Worm (Caenorhabditis elegans) whole organism, L2 larva: ENCODE results near the gene grd-11.

Source experiments
- C34F6.9 ChIP-seq: fragments of 150-350 bp; optimal IDR thresholded peaks from 2 replicates; lab custom pipeline; 2014; ENCODE audit warnings: missing biosample characterization, missing genetic modification characterization
- F13H6.1 ChIP-seq: sonication (generic microtip); optimal IDR thresholded peaks from 2 replicates; lab custom pipeline; 2016; ENCODE audit warnings: missing genetic modification characterization, missing compliant biosample characterization
- R02D3.7 ChIP-seq: fragments of 150-350 bp; optimal IDR thresholded peaks from 2 replicates; lab custom pipeline; 2014; ENCODE audit warnings: missing biosample characterization, missing genetic modification characterization
- Y55F3AM.14 ChIP-seq: fragments of 200-800 bp; sonication (Bioruptor generic); optimal IDR thresholded peaks from 2 replicates; lab custom pipeline; 2018; ENCODE audit warnings: mild to moderate bottlenecking, missing genetic modification characterization, missing compliant biosample characterization
- ZK546.5 ChIP-seq: sonication (generic microtip); optimal IDR thresholded peaks from 2 replicates; lab custom pipeline; 2017; ENCODE audit warnings: missing biosample characterization, missing genetic modification characterization
- alr-1 ChIP-seq: fragments of 150-350 bp; optimal IDR thresholded peaks from 2 replicates; lab custom pipeline; 2014; ENCODE audit warnings: missing biosample characterization, missing genetic modification characterization
- aly-2 ChIP-seq: fragments of 150-350 bp; optimal IDR thresholded peaks from 2 replicates; lab custom pipeline; 2014; ENCODE audit warnings: missing biosample characterization, missing genetic modification characterization
- ama-1 ChIP-seq: fragments of 150-350 bp; optimal IDR thresholded peaks from 2 replicates; lab custom pipeline; 2018; ENCODE audit warnings: inconsistent platforms
- blmp-1 ChIP-seq: sonication (generic microtip); optimal IDR thresholded peaks from 2 replicates; lab custom pipeline; 2017; ENCODE audit warnings: missing genetic modification characterization, mild to moderate bottlenecking, missing compliant biosample characterization, antibody characterized with exemption, moderate library complexity; ENCODE audit not compliant: insufficient read depth
- ceh-16 ChIP-seq: fragments of 150-350 bp; optimal IDR thresholded peaks from 2 replicates; lab custom pipeline; 2014; ENCODE audit warnings: missing biosample characterization, missing genetic modification characterization
- ceh-82 ChIP-seq: fragments of 150-350 bp; optimal IDR thresholded peaks from 2 replicates; lab custom pipeline; 2014; ENCODE audit warnings: missing biosample characterization, missing genetic modification characterization
- crh-2 ChIP-seq: sonication (generic microtip); optimal IDR thresholded peaks from 2 replicates; lab custom pipeline; 2017; ENCODE audit warnings: missing biosample characterization, missing genetic modification characterization
- dmd-4 ChIP-seq: sonication (generic microtip); optimal IDR thresholded peaks from 2 replicates; lab custom pipeline; 2017; ENCODE audit warnings: missing biosample characterization, missing genetic modification characterization
- egl-27 ChIP-seq: sonication (generic microtip); optimal IDR thresholded peaks from 3 replicates; lab custom pipeline; 2017; ENCODE audit warnings: missing biosample characterization, missing genetic modification reagents, missing genetic modification characterization
- elt-1 ChIP-seq: fragments of 150-350 bp; optimal IDR thresholded peaks from 2 replicates; lab custom pipeline; 2014; ENCODE audit warnings: missing biosample characterization, missing genetic modification characterization
- elt-3 ChIP-seq: sonication (generic microtip); optimal IDR thresholded peaks from 2 replicates; lab custom pipeline; 2017; ENCODE audit warnings: missing biosample characterization, missing genetic modification characterization
- fos-1 ChIP-seq: fragments of 150-350 bp; optimal IDR thresholded peaks from 2 replicates; lab custom pipeline; 2014; ENCODE audit warnings: missing biosample characterization, missing genetic modification characterization
- gmeb-1 ChIP-seq: fragments of 150-350 bp; optimal IDR thresholded peaks from 2 replicates; lab custom pipeline; 2014; ENCODE audit warnings: missing biosample characterization, missing genetic modification characterization
- lin-11 ChIP-seq: fragments of 150-350 bp; sonication (generic microtip); optimal IDR thresholded peaks from 2 replicates; lab custom pipeline; 2014; ENCODE audit warnings: missing biosample characterization, missing genetic modification characterization, inconsistent platforms, mixed read lengths
- lin-13 ChIP-seq: fragments of 150-350 bp; optimal IDR thresholded peaks from 2 replicates; lab custom pipeline; 2014; ENCODE audit warnings: missing biosample characterization, missing genetic modification reagents, missing genetic modification characterization
- lin-39 ChIP-seq: fragments of 150-350 bp; optimal IDR thresholded peaks from 2 replicates; lab custom pipeline; 2014; ENCODE audit warnings: missing biosample characterization, missing genetic modification reagents, missing genetic modification characterization
- lsy-2 ChIP-seq, 2 experiments: fragments of 150-350 bp in 1 of 2; sonication (generic microtip) in 1 of 2; optimal IDR thresholded peaks; 2 replicates each; lab custom pipeline; 2014 to 2017; ENCODE audit warnings: missing biosample characterization in 2 of 2, missing genetic modification characterization in 2 of 2
- mab-5 ChIP-seq: fragments of 150-350 bp; optimal IDR thresholded peaks from 2 replicates; lab custom pipeline; 2014; ENCODE audit warnings: missing biosample characterization, missing genetic modification characterization
- mbf-1 ChIP-seq: sonication (generic microtip); optimal IDR thresholded peaks from 2 replicates; lab custom pipeline; 2017; ENCODE audit warnings: missing biosample characterization, missing genetic modification characterization
- mdl-1 ChIP-seq, 2 experiments: fragments of 150-350 bp in 1 of 2; sonication (generic microtip) in 1 of 2; optimal IDR thresholded peaks; 2 replicates each; lab custom pipeline; 2017; ENCODE audit warnings: missing biosample characterization in 2 of 2, missing genetic modification characterization in 2 of 2
- nhr-10 ChIP-seq: sonication (generic microtip); optimal IDR thresholded peaks from 2 replicates; lab custom pipeline; 2017; ENCODE audit warnings: missing biosample characterization, missing genetic modification characterization
- nhr-11 ChIP-seq: fragments of 150-350 bp; optimal IDR thresholded peaks from 2 replicates; lab custom pipeline; 2014; ENCODE audit warnings: missing biosample characterization, missing genetic modification characterization
- nhr-12 ChIP-seq: fragments of 150-350 bp; optimal IDR thresholded peaks from 2 replicates; lab custom pipeline; 2014; ENCODE audit warnings: missing biosample characterization, missing genetic modification characterization
- nhr-129 ChIP-seq: fragments of 150-350 bp; optimal IDR thresholded peaks from 2 replicates; lab custom pipeline; 2014; ENCODE audit warnings: missing biosample characterization, missing genetic modification characterization
- nhr-21 ChIP-seq: fragments of 150-350 bp; optimal IDR thresholded peaks from 2 replicates; lab custom pipeline; 2014; ENCODE audit warnings: missing biosample characterization, missing genetic modification characterization
- nhr-23 ChIP-seq: fragments of 150-350 bp; optimal IDR thresholded peaks from 2 replicates; lab custom pipeline; 2014; ENCODE audit warnings: missing biosample characterization, missing genetic modification reagents, missing genetic modification characterization
- nhr-237 ChIP-seq: fragments of 150-350 bp; optimal IDR thresholded peaks from 2 replicates; lab custom pipeline; 2014; ENCODE audit warnings: missing biosample characterization, missing genetic modification characterization
- nhr-25 ChIP-seq: fragments of 150-350 bp; sonication (generic microtip); optimal IDR thresholded peaks from 3 replicates; lab custom pipeline; 2014; ENCODE audit warnings: missing biosample characterization, missing genetic modification characterization
- nhr-6 ChIP-seq: fragments of 150-350 bp; optimal IDR thresholded peaks from 2 replicates; lab custom pipeline; 2014; ENCODE audit warnings: missing biosample characterization, missing genetic modification characterization
- nhr-77 ChIP-seq: fragments of 150-350 bp; optimal IDR thresholded peaks from 2 replicates; lab custom pipeline; 2014; ENCODE audit warnings: missing biosample characterization, missing genetic modification characterization
- peb-1 ChIP-seq: fragments of 150-350 bp; optimal IDR thresholded peaks from 2 replicates; lab custom pipeline; 2014; ENCODE audit warnings: missing biosample characterization, missing genetic modification characterization
- sem-4 ChIP-seq: fragments of 150-350 bp; optimal IDR thresholded peaks from 2 replicates; lab custom pipeline; 2014; ENCODE audit warnings: missing biosample characterization, missing genetic modification reagents, missing genetic modification characterization
- skn-1 ChIP-seq: sonication (generic microtip); optimal IDR thresholded peaks from 2 replicates; lab custom pipeline; 2017; ENCODE audit warnings: missing biosample characterization, missing genetic modification characterization
- sma-3 ChIP-seq: sonication (generic microtip); optimal IDR thresholded peaks from 2 replicates; lab custom pipeline; 2016; ENCODE audit warnings: missing genetic modification reagents, missing genetic modification characterization, missing compliant biosample characterization
- sma-9 ChIP-seq, 2 experiments: fragments of 150-350 bp in 1 of 2; sonication (generic microtip) in 1 of 2; optimal IDR thresholded peaks; 2 replicates each; lab custom pipeline; 2014 to 2016; ENCODE audit warnings: missing genetic modification characterization in 2 of 2, mild to moderate bottlenecking in 1 of 2, missing biosample characterization in 1 of 2, missing compliant biosample characterization in 1 of 2, missing genetic modification reagents in 1 of 2, moderate library complexity in 1 of 2
- snpc-4 ChIP-seq: fragments of 150-350 bp; optimal IDR thresholded peaks from 2 replicates; lab custom pipeline; 2014; ENCODE audit warnings: missing biosample characterization, missing genetic modification characterization
- unc-39 ChIP-seq: fragments of 150-350 bp; optimal IDR thresholded peaks from 2 replicates; lab custom pipeline; 2014; ENCODE audit warnings: missing biosample characterization, missing genetic modification characterization
- unc-55 ChIP-seq: fragments of 150-350 bp; sonication (generic microtip); optimal IDR thresholded peaks from 3 replicates; lab custom pipeline; 2014; ENCODE audit warnings: missing biosample characterization, missing genetic modification reagents, missing genetic modification characterization
- unc-62 ChIP-seq: fragments of 150-350 bp; optimal IDR thresholded peaks from 2 replicates; lab custom pipeline; 2014; ENCODE audit warnings: missing biosample characterization, missing genetic modification reagents, missing genetic modification characterization
- zag-1 ChIP-seq: fragments of 150-350 bp; optimal IDR thresholded peaks from 2 replicates; lab custom pipeline; 2014; ENCODE audit warnings: missing biosample characterization, missing genetic modification characterization
- ztf-1 ChIP-seq: fragments of 200-800 bp; sonication (Bioruptor generic); conservative IDR thresholded peaks from 2 replicates; pipeline ENCODE4 v1.3.6; 2022; ENCODE audit warnings: missing genetic modification characterization, missing compliant biosample characterization
- ztf-11 ChIP-seq: sonication (generic microtip); optimal IDR thresholded peaks from 2 replicates; lab custom pipeline; 2017; ENCODE audit warnings: missing biosample characterization, missing genetic modification characterization
- ztf-4 ChIP-seq: fragments of 150-350 bp; optimal IDR thresholded peaks from 2 replicates; lab custom pipeline; 2014; ENCODE audit warnings: missing biosample characterization, missing genetic modification characterization

Gene grd-11

DNA sequence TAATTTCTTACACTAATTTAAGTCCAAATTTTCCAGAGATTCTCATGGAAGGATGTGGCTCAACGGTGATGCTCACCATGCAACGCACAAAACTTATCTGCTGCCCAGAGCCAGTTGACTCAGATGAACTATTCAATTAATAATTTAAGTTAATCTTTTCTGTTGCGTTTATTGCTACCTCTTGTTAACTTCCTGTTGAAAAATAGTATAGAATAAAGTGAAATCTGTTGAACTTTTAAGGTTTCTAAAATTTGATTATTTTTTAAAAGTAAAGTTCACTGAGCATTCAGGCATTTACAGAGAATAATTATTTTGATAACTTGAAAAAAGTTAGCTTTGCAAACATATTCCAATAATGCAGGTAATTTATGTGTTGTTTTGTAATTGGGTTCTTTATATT lies 19.5 kb downstream of the grd-11 start:
- TF ChIP-seq elt-3 (tag; lab: Kevin White, UChicago) (no peak), Y55F3AM.14 (GFP tag; lab: Kevin White, UChicago) (no peak), lin-13 (GFP tag; lab: Kevin White, UChicago) (no peak), ZK546.5 (tag; lab: Kevin White, UChicago) (no peak), F13H6.1 (tag; lab: Kevin White, UChicago) (no peak), aly-2 (no peak)

DNA sequence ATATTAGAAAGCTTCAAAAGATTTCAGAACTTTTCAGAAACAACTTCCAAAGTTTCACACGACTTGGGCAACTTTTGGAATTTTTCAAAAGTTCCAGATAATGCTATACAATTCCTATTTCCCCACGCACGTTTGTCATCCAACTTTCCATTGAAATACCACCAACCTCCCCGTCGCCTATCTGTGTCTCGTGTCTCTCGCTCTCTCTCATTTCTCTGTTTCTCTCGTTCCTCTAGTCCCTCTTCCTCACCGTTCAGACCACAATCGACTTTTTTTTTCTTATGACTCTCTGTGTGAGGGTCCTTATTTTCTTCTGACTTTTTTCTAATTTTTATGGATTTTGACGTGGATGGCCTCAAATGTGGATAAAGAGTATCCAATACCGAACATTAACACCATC lies 23.7 kb downstream of the grd-11 start, which contains the start of gene K02E2.6:
TSS of gene K02E2.6 (plus strand) at position 242 of the 400 bp plus-strand sequence.
- TF ChIP-seq gmeb-1 (tag; lab: Kevin White, UChicago) (no peak), nhr-129 (tag; lab: Kevin White, UChicago) (peak; percentile 12), mab-5 (tag; lab: Kevin White, UChicago) (no peak), mdl-1 (tag; optimal IDR thresholded peaks at IDR 0.05; lab: Kevin White, UChicago) (no peak), alr-1 (tag; lab: Kevin White, UChicago) (no peak), nhr-11 (no peak), unc-55 (GFP tag; lab: Kevin White, UChicago) (peak; percentile 37)

DNA sequence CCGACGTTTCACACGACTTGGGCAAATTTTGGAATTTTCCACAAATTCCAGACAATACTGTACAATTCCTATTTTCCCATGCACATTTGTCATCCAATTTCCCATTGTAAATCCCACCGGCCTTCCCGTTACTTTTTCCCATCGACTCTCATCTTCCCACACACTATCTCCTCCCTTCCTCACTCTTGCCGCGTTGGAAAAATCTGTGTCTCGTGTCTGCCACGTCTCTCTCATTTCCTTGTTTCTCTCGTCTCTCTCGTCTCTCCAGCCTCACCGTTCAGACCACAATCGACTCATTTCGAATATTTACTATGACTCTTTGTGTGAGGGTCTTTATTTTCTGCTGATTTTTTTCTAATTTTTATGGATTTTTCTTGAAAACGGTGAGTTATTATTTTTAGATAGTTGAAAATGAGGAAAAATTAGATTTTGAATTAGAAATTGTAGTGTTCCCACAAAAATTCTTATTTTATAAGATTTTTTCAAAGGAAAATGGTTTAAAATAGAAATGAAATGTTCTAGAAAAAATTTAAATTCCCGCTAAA lies 26.6 kb downstream of the grd-11 start, which contains the start of gene K02E2.11:
TSS of gene K02E2.11 (plus strand) at position 251 of the 545 bp plus-strand sequence.
- TF ChIP-seq unc-55 (GFP tag; lab: Kevin White, UChicago) (peak; percentile 67), nhr-129 (tag; lab: Kevin White, UChicago) (peak; percentile 65), nhr-77 (tag; lab: Kevin White, UChicago) (no peak), nhr-23 (no peak), ztf-11 (tag; lab: Kevin White, UChicago) (no peak), nhr-12 (tag; lab: Kevin White, UChicago) (no peak), crh-2 (peak; percentile 98), nhr-21 (tag; lab: Kevin White, UChicago) (no peak), nhr-10 (tag; lab: Kevin White, UChicago) (no peak), dmd-4 (tag; lab: Kevin White, UChicago) (no peak), ZK546.5 (tag; lab: Kevin White, UChicago) (no peak), mbf-1 (tag; lab: Kevin White, UChicago) (no peak), elt-1 (tag; lab: Kevin White, UChicago) (no peak), sem-4 (no peak), lin-11 (tag; lab: Kevin White, UChicago) (no peak), ztf-4 (tag; lab: Kevin White, UChicago) (no peak), mab-5 (tag; lab: Kevin White, UChicago) (no peak), peb-1 (no peak), C34F6.9 (tag; lab: Kevin White, UChicago) (peak; percentile 80), unc-62 (GFP tag; lab: Kevin White, UChicago) (no peak), unc-39 (tag; lab: Kevin White, UChicago) (no peak), fos-1 (tag; lab: Kevin White, UChicago) (peak; percentile 12), Y55F3AM.14 (GFP tag; lab: Kevin White, UChicago) (no peak), egl-27 (no peak), nhr-6 (tag; lab: Kevin White, UChicago) (no peak), skn-1 (tag; lab: Kevin White, UChicago) (no peak), nhr-11 (no peak), lsy-2 (tag; optimal IDR thresholded peaks at IDR 0.05; lab: Kevin White, UChicago) (peak in 1 of 2 experiments; percentile 60), gmeb-1 (tag; lab: Kevin White, UChicago) (peak; percentile 3), ceh-82 (tag; lab: Kevin White, UChicago) (no peak), lin-13 (GFP tag; lab: Kevin White, UChicago) (peak; percentile 3), blmp-1 (no peak), elt-3 (tag; lab: Kevin White, UChicago) (no peak), sma-9 (GFP tag; optimal IDR thresholded peaks at IDR 0.05; lab: Kevin White, UChicago) (no peak), sma-9 (tag; optimal IDR thresholded peaks at IDR 0.05; lab: Kevin White, UChicago) (no peak), nhr-25 (tag; lab: Kevin White, UChicago) (no peak), lin-39 (tag; lab: Kevin White, UChicago) (no peak), F13H6.1 (tag; lab: Kevin White, UChicago) (peak; percentile 68), ceh-16 (tag; lab: Kevin White, UChicago) (no peak), ztf-1 (GFP tag; lab: Robert Waterston, UW) (no peak), ama-1 (lab: Kevin White, UChicago) (no peak), alr-1 (tag; lab: Kevin White, UChicago) (no peak), aly-2 (no peak), sma-3 (GFP tag; lab: Kevin White, UChicago) (peak; percentile 39), R02D3.7 (tag; lab: Kevin White, UChicago) (no peak), mdl-1 (tag; optimal IDR thresholded peaks at IDR 0.05; lab: Kevin White, UChicago) (peak; percentile 18 to 33), snpc-4 (tag; lab: Kevin White, UChicago) (no peak), zag-1 (tag; lab: Kevin White, UChicago) (peak; percentile 9), nhr-237 (tag; lab: Kevin White, UChicago) (no peak)
